Fruit fly (Drosophila melanogaster): Measurements from ENCODE around the gene Mur29B.

Gene Mur29B

DNA sequence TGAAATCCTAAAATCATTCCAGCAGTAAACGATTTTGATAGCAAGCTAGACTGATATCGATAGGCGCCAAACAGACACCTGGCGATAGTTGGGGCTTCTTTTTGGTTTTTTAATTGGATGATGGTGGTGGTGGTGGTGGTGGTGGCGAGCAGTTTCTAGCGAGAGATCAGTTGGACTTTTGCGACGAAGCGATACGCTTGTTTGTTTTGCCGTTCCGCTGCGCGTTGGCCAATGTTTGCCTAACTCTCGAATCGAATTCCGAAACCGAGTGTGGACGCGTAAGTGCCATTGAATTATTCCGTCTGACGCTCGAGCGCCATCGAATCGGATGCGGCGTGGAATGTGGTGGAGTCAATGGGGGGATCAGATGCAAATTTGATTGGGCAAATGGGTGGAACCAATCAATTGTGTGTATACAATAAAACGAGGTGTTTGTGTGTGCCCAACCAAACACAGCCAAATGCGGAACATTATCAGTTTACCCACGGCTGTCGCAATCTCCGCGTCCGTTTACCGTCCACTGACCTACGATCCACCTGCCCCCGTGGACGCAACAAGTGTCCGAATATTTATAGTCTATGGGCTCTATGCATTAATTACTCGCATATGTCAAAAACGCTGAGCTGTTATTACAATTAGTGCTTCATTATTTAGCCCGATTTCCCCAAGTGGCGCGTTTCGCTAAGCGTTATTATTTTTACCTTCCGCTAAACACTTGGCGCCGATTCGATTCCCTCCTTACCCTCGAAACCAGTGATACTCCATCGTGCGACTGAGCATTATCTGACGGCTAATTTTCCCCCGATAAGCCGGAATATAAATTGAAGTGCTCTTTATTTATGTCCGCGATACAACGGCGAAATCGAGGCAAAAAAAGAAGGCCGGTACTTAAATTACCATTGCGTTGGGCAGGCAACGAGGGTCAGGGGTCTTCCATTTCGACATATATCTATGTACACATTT is 18.7 kb downstream of the Mur29B start, which contains the start of gene CG17292:
Gene CG17292, plus strand, starts transcription at position 91 of the 963 bp plus-strand sequence.
- TF ChIP-seq wdn (GFP tag; IDR thresholded peaks at IDR 0.05) (peak; percentile 27; the same call in 1 of the 2 replicates), Deaf1 (tag; optimal IDR thresholded peaks at IDR 0.05) (peak; percentile 76), CG2120 (GFP tag; optimal IDR thresholded peaks at IDR 0.05) (peak; percentile 60), E2f1 (GFP tag; IDR thresholded peaks at IDR 0.05) (peak; percentile 41; the same call in 1 of the 2 replicates), ken (GFP tag; IDR thresholded peaks at IDR 0.05) (peak; percentile 62; the same call in 2 of the 3 replicates), CG11247 (GFP tag; IDR thresholded peaks at IDR 0.05) (peak; percentile 62; the same call in 1 of the 2 replicates), jigr1 (GFP tag; IDR thresholded peaks at IDR 0.05) (no peak; the same call in 2 of the 3 replicates), CG4424 (GFP tag; optimal IDR thresholded peaks at IDR 0.05) (no peak), CG2129 (GFP tag; IDR thresholded peaks at IDR 0.05; ENCODE audit: partially characterized antibody) (peak; percentile 31; the same call in 1 of the 2 replicates), CG11504 (tag; optimal IDR thresholded peaks at IDR 0.05) (peak; percentile 25), TFAM (GFP tag; optimal IDR thresholded peaks at IDR 0.05) (no peak), grn (GFP tag; optimal IDR thresholded peaks at IDR 0.05) (peak; percentile 17), Blimp-1 (GFP tag; optimal IDR thresholded peaks at IDR 0.05) (peak; percentile 32), wek (GFP tag; optimal IDR thresholded peaks at IDR 0.05) (peak; percentile 64), Spps (tag; optimal IDR thresholded peaks at IDR 0.05) (no peak), fu2 (GFP tag; optimal IDR thresholded peaks at IDR 0.05) (no peak), CG3995 (GFP tag; optimal IDR thresholded peaks at IDR 0.05) (peak; percentile 19), lov (optimal IDR thresholded peaks at IDR 0.05) (no peak), lov (GFP tag; IDR thresholded peaks at IDR 0.05) (0 out of 3 replicates have a peak, but pooled peaks have one; percentile 55), NC2α (GFP tag; optimal IDR thresholded peaks at IDR 0.05) (peak; percentile 19), br (optimal IDR thresholded peaks at IDR 0.05) (no peak), exex (tag; optimal IDR thresholded peaks at IDR 0.05) (peak; percentile 94), Oaz (GFP tag; IDR thresholded peaks at IDR 0.05) (peak; percentile 24; the same call in 1 of the 2 replicates), tup (GFP tag; optimal IDR thresholded peaks at IDR 0.05) (no peak), CG7963 (GFP tag; IDR thresholded peaks at IDR 0.05; ENCODE audit: partially characterized antibody) (peak; percentile 90), mam (GFP tag; optimal IDR thresholded peaks at IDR 0.05) (peak; percentile 3), Ets97D (GFP tag; optimal IDR thresholded peaks at IDR 0.05) (peak; percentile 36), YL-1 (GFP tag; optimal IDR thresholded peaks at IDR 0.05) (peak; percentile 43), CG4360 (GFP tag; IDR thresholded peaks at IDR 0.05) (no peak), CG14710 (tag; optimal IDR thresholded peaks at IDR 0.05) (peak; percentile 14), CG10959 (GFP tag; IDR thresholded peaks at IDR 0.05) (no peak), Six4 (GFP tag; optimal IDR thresholded peaks at IDR 0.05) (no peak), zen (tag; optimal IDR thresholded peaks at IDR 0.05) (no peak), Max (GFP tag; optimal IDR thresholded peaks at IDR 0.05) (no peak), Neu2 (GFP tag; optimal IDR thresholded peaks at IDR 0.05; ENCODE audit: borderline replicate concordance) (no peak), scrt (GFP tag; optimal IDR thresholded peaks at IDR 0.05) (no peak), CG1024 (GFP tag; IDR thresholded peaks at IDR 0.05) (peak; percentile 67), CG3726 (GFP tag; IDR thresholded peaks at IDR 0.05) (no peak), kni (GFP tag; optimal IDR thresholded peaks at IDR 0.05) (peak; percentile 25), CG13624 (GFP tag; optimal IDR thresholded peaks at IDR 0.05) (peak; percentile 69), Myb (GFP tag; optimal IDR thresholded peaks at IDR 0.05) (peak; percentile 46), CG8359 (GFP tag; optimal IDR thresholded peaks at IDR 0.05; ENCODE audit: borderline replicate concordance) (no peak), CG6683 (GFP tag; optimal IDR thresholded peaks at IDR 0.05) (no peak), stwl (tag; optimal IDR thresholded peaks at IDR 0.05) (peak; percentile 62), CG6854 (GFP tag; optimal IDR thresholded peaks at IDR 0.05) (no peak), CG10147 (GFP tag; optimal IDR thresholded peaks at IDR 0.05) (peak; percentile 36), Nf-YC (tag; optimal IDR thresholded peaks at IDR 0.05) (peak; percentile 97), Jarid2 (GFP tag; optimal IDR thresholded peaks at IDR 0.05) (peak; percentile 90)
